Worm (Caenorhabditis elegans) whole organism, late embryonic: ENCODE measurements around the gene mksr-2.

ENCODE experiments used
- Y22D7AL.16 ChIP-seq: sonication (generic microtip); optimal IDR thresholded peaks from 2 replicates; lab custom pipeline; 2016; ENCODE audit warnings: missing genetic modification characterization, missing compliant biosample characterization
- ceh-14 ChIP-seq: sonication (generic microtip); optimal IDR thresholded peaks from 2 replicates; lab custom pipeline; 2016; ENCODE audit warnings: missing genotype, missing genetic modification characterization, missing compliant biosample characterization
- fkh-10 ChIP-seq: fragments of 150-350 bp; optimal IDR thresholded peaks from 2 replicates; lab custom pipeline; 2014; ENCODE audit warnings: missing biosample characterization, missing genetic modification reagents, missing genetic modification characterization
- hlh-30 ChIP-seq: sonication (generic microtip); optimal IDR thresholded peaks from 2 replicates; lab custom pipeline; 2017; ENCODE audit warnings: antibody characterized with exemption, missing genetic modification characterization, missing compliant biosample characterization; ENCODE audit not compliant: insufficient read depth
- hlh-8 ChIP-seq: sonication (generic microtip); optimal IDR thresholded peaks from 2 replicates; lab custom pipeline; 2016; ENCODE audit warnings: missing genotype, missing genetic modification characterization, missing compliant biosample characterization
- nfya-1 ChIP-seq: sonication (generic microtip); optimal IDR thresholded peaks from 2 replicates; lab custom pipeline; 2017; ENCODE audit warnings: missing genetic modification characterization, mild to moderate bottlenecking, missing compliant biosample characterization, antibody characterized with exemption, moderate library complexity
- nhr-11 ChIP-seq: fragments of 150-350 bp; optimal IDR thresholded peaks from 2 replicates; lab custom pipeline; 2014; ENCODE audit warnings: missing biosample characterization, missing genetic modification characterization
- pag-3 ChIP-seq: sonication (generic microtip); optimal IDR thresholded peaks from 2 replicates; lab custom pipeline; 2016; ENCODE audit warnings: missing compliant biosample characterization, missing genetic modification characterization, borderline replicate concordance
- pat-9 ChIP-seq: fragments of 200-800 bp; sonication (Bioruptor generic); optimal IDR thresholded peaks from 2 replicates; lab custom pipeline; 2018; ENCODE audit warnings: mild to moderate bottlenecking, missing genetic modification characterization, moderate library complexity, missing compliant biosample characterization
- pros-1 ChIP-seq: fragments of 150-350 bp; optimal IDR thresholded peaks from 2 replicates; lab custom pipeline; 2014; ENCODE audit warnings: missing biosample characterization, missing genetic modification reagents, missing genetic modification characterization
- unc-55 ChIP-seq: sonication (generic microtip); optimal IDR thresholded peaks from 2 replicates; lab custom pipeline; 2017; ENCODE audit warnings: missing biosample characterization, missing genetic modification reagents, missing genetic modification characterization

DNA sequence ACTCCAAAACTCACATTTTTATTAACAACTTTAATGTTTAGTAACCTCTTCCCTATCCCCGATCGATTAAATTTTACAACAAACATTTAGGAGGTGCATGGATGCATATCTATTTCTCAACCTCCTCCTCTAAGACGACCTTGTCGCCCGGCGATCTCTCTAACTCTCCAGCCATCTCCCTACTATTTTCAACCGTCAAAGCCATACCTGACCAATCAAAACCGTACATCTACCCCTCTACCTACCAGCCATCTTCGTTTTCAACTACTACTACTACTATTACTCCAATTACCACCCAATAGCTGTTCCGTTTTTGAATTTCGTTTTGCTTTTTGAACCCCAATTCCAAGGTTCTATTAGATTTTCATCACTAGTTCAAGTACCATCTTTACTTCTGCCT, 15.2 kb upstream of the mksr-2 start:
- no peak for TF ChIP-seq nhr-11 (tag; lab: Kevin White, UChicago)
- no peak for TF ChIP-seq ceh-14
- TF ChIP-seq pag-3 (tag; lab: Kevin White, UChicago) = no peak
- TF ChIP-seq fkh-10 (GFP tag; lab: Kevin White, UChicago) = no peak
- no peak for TF ChIP-seq pat-9 (tag; lab: Kevin White, UChicago)
- no peak for TF ChIP-seq pros-1 (tag; lab: Kevin White, UChicago)
- TF ChIP-seq unc-55 = no peak
- peak; percentile 24 for TF ChIP-seq nfya-1 (tag; lab: Kevin White, UChicago)
- no peak for TF ChIP-seq Y22D7AL.16 (tag; lab: Kevin White, UChicago)
- TF ChIP-seq hlh-8 = no peak
- no peak for TF ChIP-seq hlh-30 (tag; lab: Kevin White, UChicago)
